Worm (Caenorhabditis elegans) whole organism, midembryonic: Measurements from ENCODE around the gene C56E10.3.

Experiments
- cog-1 ChIP-seq: sonication (generic microtip); optimal IDR thresholded peaks from 2 replicates; lab custom pipeline; 2016; ENCODE audit warnings: missing genetic modification characterization, missing compliant biosample characterization
- ztf-29 ChIP-seq: fragments of 200-800 bp; sonication (Bioruptor generic); IDR thresholded peaks from 2 replicates; pipeline ENCODE4 v1.3.6; 2022; ENCODE audit warnings: missing genetic modification reagents, missing genetic modification characterization, missing compliant biosample characterization

DNA sequence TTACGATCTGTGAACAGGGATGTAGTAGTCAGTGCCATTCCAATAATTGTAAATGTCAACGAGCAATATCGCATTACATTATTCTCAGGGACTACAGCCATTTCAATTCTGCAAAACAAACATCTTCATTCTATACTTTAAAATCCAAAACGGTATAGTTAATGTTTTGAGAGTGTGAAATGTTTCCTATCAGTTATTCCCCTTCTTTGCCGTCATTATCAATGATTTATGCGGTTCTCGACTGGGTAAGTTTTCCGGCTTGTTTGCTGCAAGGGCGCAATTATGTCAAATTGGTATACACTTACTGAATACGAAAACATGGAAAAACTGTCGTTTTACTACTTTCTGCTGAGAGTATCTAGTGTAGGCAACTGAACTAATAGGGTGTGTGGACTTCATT lies 42.4 kb upstream of the C56E10.3 start, which contains the start of gene F23G4.1:
- TF ChIP-seq ztf-29 (GFP tag; lab: Robert Waterston, UW) (no peak), cog-1 (tag; lab: Kevin White, UChicago) (no peak)
